Fruit fly (Drosophila melanogaster) whole organism, embryonic: ENCODE data around the gene CG13603.

Experiments used
- Abd-B ChIP-seq: fragments of 200-800 bp; sonication (Bioruptor generic); optimal IDR thresholded peaks from 2 replicates; lab custom pipeline; 2018; ENCODE audit warnings: missing biosample characterization, mild to moderate bottlenecking, missing genetic modification characterization, moderate library complexity
- B-H1 ChIP-seq: fragments of 200-800 bp; sonication (Bioruptor generic); IDR thresholded peaks from 3 replicates; pipeline ENCODE4 v1.3.6; 2022; ENCODE audit warnings: missing biosample characterization, missing genetic modification characterization
- Blimp-1 ChIP-seq: fragments of 200-800 bp; sonication (Bioruptor generic); optimal IDR thresholded peaks from 3 replicates; lab custom pipeline; 2018; ENCODE audit warnings: missing biosample characterization, missing genetic modification characterization, mild to moderate bottlenecking, moderate library complexity, missing genetic modification reagents
- CG10147 ChIP-seq: fragments of 200-800 bp; sonication (Bioruptor generic); optimal IDR thresholded peaks from 2 replicates; lab custom pipeline; 2019; ENCODE audit warnings: missing biosample characterization, mild to moderate bottlenecking, missing genetic modification characterization, moderate library complexity
- CG10431 ChIP-seq: fragments of 200-800 bp; sonication (Bioruptor generic); optimal IDR thresholded peaks from 3 replicates; lab custom pipeline; 2018; ENCODE audit warnings: missing biosample characterization, mild to moderate bottlenecking, missing genetic modification characterization
- CG12391 ChIP-seq: fragments of 200-800 bp; sonication (Bioruptor generic); optimal IDR thresholded peaks from 3 replicates; lab custom pipeline; 2018; ENCODE audit warnings: missing biosample characterization, mild to moderate bottlenecking, missing genetic modification characterization, moderate library complexity
- CG12942 ChIP-seq: fragments of 200-800 bp; sonication (Bioruptor generic); optimal IDR thresholded peaks from 3 replicates; lab custom pipeline; 2016; ENCODE audit warnings: missing biosample characterization, missing genetic modification characterization
- CG13424 ChIP-seq: fragments of 200-800 bp; sonication (Bioruptor generic); optimal IDR thresholded peaks from 2 replicates; lab custom pipeline; 2019; ENCODE audit warnings: missing biosample characterization, mild to moderate bottlenecking, missing genetic modification characterization, moderate library complexity
- CG14965 ChIP-seq: fragments of 200-800 bp; sonication (Bioruptor generic); optimal IDR thresholded peaks from 2 replicates; lab custom pipeline; 2016; ENCODE audit warnings: missing biosample characterization, missing genetic modification characterization, borderline replicate concordance
- CG15269 ChIP-seq: fragments of 200-800 bp; sonication (Bioruptor generic); optimal IDR thresholded peaks from 2 replicates; lab custom pipeline; 2018; ENCODE audit warnings: missing biosample characterization, mild to moderate bottlenecking, missing genetic modification characterization, moderate library complexity
- CG16863 ChIP-seq: fragments of 200-800 bp; sonication (Bioruptor generic); optimal IDR thresholded peaks from 3 replicates; lab custom pipeline; 2016; ENCODE audit warnings: missing biosample characterization, missing genetic modification characterization
- CG2889 ChIP-seq: fragments of 200-800 bp; sonication (Bioruptor generic); IDR thresholded peaks from 3 replicates; pipeline ENCODE4 v1.3.6; 2022; ENCODE audit warnings: missing biosample characterization, missing genetic modification characterization
- CG31441 ChIP-seq: fragments of 200-800 bp; sonication (Bioruptor generic); IDR thresholded peaks from 2 replicates; pipeline ENCODE4 v1.3.6; 2022; ENCODE audit warnings: missing biosample characterization, missing genetic modification characterization
- CG4707 ChIP-seq: fragments of 200-800 bp; sonication (Bioruptor generic); optimal IDR thresholded peaks from 2 replicates; lab custom pipeline; 2018; ENCODE audit warnings: missing biosample characterization, mild to moderate bottlenecking, missing genetic modification characterization, moderate library complexity
- CG7839 ChIP-seq: fragments of 200-800 bp; sonication (Bioruptor generic); optimal IDR thresholded peaks from 3 replicates; lab custom pipeline; 2018; ENCODE audit warnings: missing biosample characterization, mild to moderate bottlenecking, missing genetic modification characterization, moderate library complexity
- CG7987 ChIP-seq: fragments of 200-800 bp; sonication (Bioruptor generic); optimal IDR thresholded peaks from 2 replicates; lab custom pipeline; 2018; ENCODE audit warnings: missing biosample characterization, mild to moderate bottlenecking, missing genetic modification characterization, moderate library complexity
- CG8281 ChIP-seq: fragments of 200-800 bp; sonication (Bioruptor generic); optimal IDR thresholded peaks from 2 replicates; lab custom pipeline; 2018; ENCODE audit warnings: missing biosample characterization, mild to moderate bottlenecking, missing genetic modification characterization, moderate library complexity
- Deaf1 ChIP-seq: fragments of 200-800 bp; optimal IDR thresholded peaks from 3 replicates; lab custom pipeline; 2019; ENCODE audit warnings: missing biosample characterization, mild to moderate bottlenecking, missing genetic modification characterization, moderate library complexity
- Dfd ChIP-seq, 2 experiments: fragments of >200 bp; optimal IDR thresholded peaks; 2 replicates each; lab custom pipeline; 2017; ENCODE audit warnings: missing biosample characterization in 2 of 2, missing genetic modification characterization in 2 of 2
- Doc3 ChIP-seq: fragments of 200-800 bp; sonication (Bioruptor generic); IDR thresholded peaks from 3 replicates; pipeline ENCODE4 v1.3.6; 2022; ENCODE audit warnings: missing biosample characterization, missing genetic modification characterization; ENCODE audit not compliant: partially characterized antibody
- Dp ChIP-seq: fragments of 200-800 bp; sonication (Bioruptor generic); optimal IDR thresholded peaks from 2 replicates; lab custom pipeline; 2018; ENCODE audit warnings: missing biosample characterization, mild to moderate bottlenecking, missing genetic modification characterization, moderate library complexity
- Elba2 ChIP-seq: fragments of 200-800 bp; sonication (Bioruptor generic); optimal IDR thresholded peaks from 3 replicates; lab custom pipeline; 2016; ENCODE audit warnings: missing biosample characterization, missing genetic modification characterization
- H2.0 ChIP-seq: fragments of 200-800 bp; sonication (Bioruptor generic); IDR thresholded peaks from 2 replicates; pipeline ENCODE4 v1.3.6; 2022; ENCODE audit warnings: missing biosample characterization, missing genetic modification characterization
- HLH3B ChIP-seq: fragments of 200-800 bp; sonication (Bioruptor generic); IDR thresholded peaks from 2 replicates; pipeline ENCODE4 v1.3.6; 2022; ENCODE audit warnings: missing biosample characterization, missing genetic modification characterization
- HLH4C ChIP-seq: fragments of 200-800 bp; sonication (Bioruptor generic); IDR thresholded peaks from 3 replicates; pipeline ENCODE4 v1.3.6; 2022; ENCODE audit warnings: missing biosample characterization, missing genetic modification characterization; ENCODE audit not compliant: partially characterized antibody
- Hr51 ChIP-seq, 2 experiments: fragments of 200-800 bp; sonication (Bioruptor generic); optimal IDR thresholded peaks; 2 replicates in 1 of 2; 3 replicates in 1 of 2; lab custom pipeline; 2016 to 2018; ENCODE audit warnings: missing biosample characterization in 2 of 2, missing genetic modification characterization in 2 of 2, mild to moderate bottlenecking in 1 of 2, moderate library complexity in 1 of 2
- Opbp ChIP-seq: fragments of 200-800 bp; sonication (Bioruptor generic); IDR thresholded peaks from 3 replicates; pipeline ENCODE4 v1.3.6; 2022; ENCODE audit warnings: missing biosample characterization, missing genetic modification characterization; ENCODE audit not compliant: partially characterized antibody
- Rfx ChIP-seq: fragments of 200-800 bp; sonication (Bioruptor generic); IDR thresholded peaks from 2 replicates; pipeline ENCODE4 v1.3.6; 2022; ENCODE audit warnings: missing biosample characterization, missing genetic modification characterization
- Stat92E ChIP-seq, 3 experiments: fragments of >200 bp in 2 of 3; fragments of 200-800 bp in 1 of 3; sonication (Bioruptor generic) in 1 of 3; optimal IDR thresholded peaks; 2 replicates each; lab custom pipeline; 2017 to 2019; ENCODE audit warnings: missing biosample characterization in 3 of 3, missing genetic modification characterization in 3 of 3, mild to moderate bottlenecking in 1 of 3, moderate library complexity in 1 of 3
- amos ChIP-seq: fragments of 200-800 bp; sonication (Bioruptor generic); IDR thresholded peaks from 2 replicates; pipeline ENCODE4 v1.3.6; 2022; ENCODE audit warnings: missing biosample characterization, missing genetic modification characterization; ENCODE audit not compliant: partially characterized antibody
- bbx ChIP-seq: fragments of 200-800 bp; sonication (Bioruptor generic); IDR thresholded peaks from 2 replicates; pipeline ENCODE4 v1.3.6; 2022; ENCODE audit warnings: missing biosample characterization, missing genetic modification characterization; ENCODE audit not compliant: partially characterized antibody
- crc ChIP-seq: fragments of 200-800 bp; sonication (Bioruptor generic); optimal IDR thresholded peaks from 2 replicates; lab custom pipeline; 2016; ENCODE audit warnings: missing biosample characterization, missing genetic modification characterization
- crol ChIP-seq: fragments of 200-800 bp; sonication (Bioruptor generic); IDR thresholded peaks from 2 replicates; pipeline ENCODE4 v1.3.6; 2022; ENCODE audit warnings: missing biosample characterization, missing genetic modification characterization
- crp ChIP-seq, 2 experiments: fragments of 200-800 bp; sonication (Bioruptor generic); optimal IDR thresholded peaks; 2 replicates in 1 of 2; 3 replicates in 1 of 2; lab custom pipeline; 2017; ENCODE audit warnings: missing biosample characterization in 2 of 2, missing genetic modification characterization in 2 of 2, mild to moderate bottlenecking in 1 of 2, moderate library complexity in 1 of 2
- ewg ChIP-seq: fragments of 200-800 bp; sonication (Bioruptor generic); optimal IDR thresholded peaks from 3 replicates; lab custom pipeline; 2017; ENCODE audit warnings: mild to moderate bottlenecking, missing biosample characterization, missing genetic modification reagents, missing genetic modification characterization
- ftz-f1 ChIP-seq: fragments of 200-800 bp; sonication (Bioruptor generic); optimal IDR thresholded peaks from 2 replicates; lab custom pipeline; 2016; ENCODE audit warnings: missing biosample characterization, missing genetic modification characterization
- h ChIP-seq: fragments of >200 bp; optimal IDR thresholded peaks from 2 replicates; lab custom pipeline; 2017
- her ChIP-seq: fragments of 200-800 bp; sonication (Bioruptor generic); optimal IDR thresholded peaks from 2 replicates; lab custom pipeline; 2016; ENCODE audit warnings: missing biosample characterization, missing genetic modification characterization
- lilli ChIP-seq: fragments of 200-800 bp; sonication (Bioruptor generic); optimal IDR thresholded peaks from 3 replicates; lab custom pipeline; 2016; ENCODE audit warnings: missing biosample characterization, missing genetic modification characterization
- mam ChIP-seq: fragments of 200-800 bp; sonication (Bioruptor generic); optimal IDR thresholded peaks from 3 replicates; lab custom pipeline; 2016; ENCODE audit warnings: missing biosample characterization, missing genetic modification characterization
- pzg ChIP-seq: fragments of 200-800 bp; sonication (Bioruptor generic); optimal IDR thresholded peaks from 3 replicates; lab custom pipeline; 2018; ENCODE audit warnings: missing biosample characterization, mild to moderate bottlenecking, missing genetic modification characterization, moderate library complexity
- ranshi ChIP-seq: fragments of 200-800 bp; sonication (Bioruptor generic); IDR thresholded peaks from 2 replicates; pipeline ENCODE4 v1.3.6; 2022; ENCODE audit warnings: missing biosample characterization, missing genetic modification characterization
- scrt ChIP-seq: fragments of 200-800 bp; sonication (Bioruptor generic); optimal IDR thresholded peaks from 2 replicates; lab custom pipeline; 2018; ENCODE audit warnings: missing biosample characterization, mild to moderate bottlenecking, missing genetic modification characterization, moderate library complexity
- sd ChIP-seq: fragments of 200-800 bp; sonication (Bioruptor generic); optimal IDR thresholded peaks from 3 replicates; lab custom pipeline; 2018; ENCODE audit warnings: missing biosample characterization, mild to moderate bottlenecking, missing genetic modification characterization, moderate library complexity
- vnd ChIP-seq: fragments of 200-800 bp; sonication (Bioruptor generic); IDR thresholded peaks from 3 replicates; pipeline ENCODE4 v1.3.6; 2022; ENCODE audit warnings: missing biosample characterization, missing genetic modification characterization; ENCODE audit not compliant: partially characterized antibody
- vvl ChIP-seq: fragments of 200-800 bp; sonication (Bioruptor generic); IDR thresholded peaks from 2 replicates; pipeline ENCODE4 v1.3.6; 2022; ENCODE audit warnings: missing biosample characterization, missing genetic modification characterization
- wdn ChIP-seq: fragments of 200-800 bp; sonication (Bioruptor generic); IDR thresholded peaks from 2 replicates; pipeline ENCODE4 v1.3.6; 2022; ENCODE audit warnings: missing biosample characterization, missing genetic modification characterization
- zen2 ChIP-seq: fragments of 200-800 bp; sonication (Bioruptor generic); IDR thresholded peaks from 3 replicates; pipeline ENCODE4 v1.3.6; 2022; ENCODE audit warnings: missing biosample characterization, missing genetic modification characterization; ENCODE audit not compliant: partially characterized antibody
- zf30C ChIP-seq: fragments of 200-800 bp; sonication (Bioruptor generic); optimal IDR thresholded peaks from 3 replicates; lab custom pipeline; 2018; ENCODE audit warnings: missing biosample characterization, mild to moderate bottlenecking, missing genetic modification characterization

CG13603 gene

DNA sequence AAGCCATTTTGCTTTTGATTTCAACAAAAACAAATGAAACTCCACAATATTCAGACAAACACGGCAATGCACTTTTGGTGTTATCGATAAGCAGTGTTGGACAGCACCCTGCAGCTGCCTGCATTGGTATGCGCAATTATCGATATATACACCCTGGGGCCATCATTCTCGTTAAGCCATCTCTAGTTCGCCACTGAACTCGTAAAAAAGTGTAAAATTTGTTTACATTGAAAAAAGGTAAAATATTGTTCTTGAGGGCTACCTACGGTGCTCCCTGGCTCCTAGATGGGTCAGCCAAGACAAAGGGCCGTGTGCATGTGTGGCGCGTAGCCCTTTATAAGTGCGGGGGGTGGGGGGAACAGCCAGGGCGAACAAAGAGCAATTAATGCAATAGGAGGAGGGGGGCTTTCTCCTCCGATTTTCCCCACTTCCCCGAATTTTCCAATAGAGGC, at the start of gene CG13603, which contains the start of gene CG5902 (continued):
- TF ChIP-seq zf30C = no peak
- peak; percentile 39 for TF ChIP-seq CG12391 (tag; lab: Kevin White, UChicago)
- TF ChIP-seq CG16863 (GFP tag; lab: Kevin White, UChicago) = peak; percentile 41
- TF ChIP-seq Dfd (GFP tag; optimal IDR thresholded peaks at IDR 0.05; lab: Kevin White, UChicago) = no peak
- TF ChIP-seq ftz-f1 (GFP tag; lab: Kevin White, UChicago) = peak; percentile 55
- TF ChIP-seq wdn (GFP tag; lab: Robert Waterston, UW) = no peak
- TF ChIP-seq Doc3 (GFP tag; lab: Robert Waterston, UW) = peak; percentile 66
- TF ChIP-seq h (lab: Kevin White, UChicago) = no peak
- TF ChIP-seq B-H1 = no peak
- peak; percentile 61 for TF ChIP-seq Abd-B (GFP tag; lab: Kevin White, UChicago)
- TF ChIP-seq CG7987 (GFP tag; lab: Kevin White, UChicago) = peak; percentile 34
- no peak; the same call in 1 of the 2 replicates for TF ChIP-seq CG31441
- peak; percentile 69 for TF ChIP-seq lilli (GFP tag; lab: Kevin White, UChicago)
- TF ChIP-seq CG15269 = no peak
- no peak for TF ChIP-seq Deaf1 (tag; lab: Kevin White, UChicago)
- TF ChIP-seq CG14965 (GFP tag; lab: Kevin White, UChicago) = no peak
- peak in 1 of 2 experiments; percentile 50 for TF ChIP-seq Hr51 (GFP tag; optimal IDR thresholded peaks at IDR 0.05; lab: Kevin White, UChicago)
- peak; percentile 66 for TF ChIP-seq her (GFP tag; lab: Kevin White, UChicago)
- TF ChIP-seq HLH3B (GFP tag; lab: Robert Waterston, UW) = peak; percentile 48; the same call in 1 of the 2 replicates
- peak; percentile 39 for TF ChIP-seq CG12942 (GFP tag; lab: Kevin White, UChicago)
- no peak for TF ChIP-seq CG10147 (GFP tag; lab: Kevin White, UChicago)
- TF ChIP-seq amos (GFP tag; lab: Robert Waterston, UW) = peak; percentile 85
- TF ChIP-seq Stat92E (GFP tag; optimal IDR thresholded peaks at IDR 0.05; lab: Kevin White, UChicago) = peak in 1 of 3 experiments; percentile 47
- TF ChIP-seq CG10431 = no peak
- peak; percentile 74 for TF ChIP-seq mam
- TF ChIP-seq zen2 (GFP tag; lab: Robert Waterston, UW) = peak; percentile 77
- TF ChIP-seq CG13424 = no peak
- TF ChIP-seq crc = no peak
- TF ChIP-seq CG2889 (GFP tag; lab: Robert Waterston, UW) = no peak
- no peak for TF ChIP-seq CG8281 (tag; lab: Kevin White, UChicago)
- TF ChIP-seq sd (tag; lab: Kevin White, UChicago) = peak; percentile 100
- peak; percentile 81 for TF ChIP-seq Rfx
- TF ChIP-seq vnd (GFP tag; lab: Robert Waterston, UW) = peak; percentile 72
- no peak for TF ChIP-seq Blimp-1 (GFP tag; lab: Kevin White, UChicago)
- no peak for TF ChIP-seq scrt (GFP tag; lab: Kevin White, UChicago)
- TF ChIP-seq HLH4C (GFP tag; lab: Robert Waterston, UW) = peak; percentile 82
- peak; percentile 88 for TF ChIP-seq bbx (GFP tag; lab: Robert Waterston, UW)
- TF ChIP-seq crol (GFP tag; lab: Robert Waterston, UW) = peak; percentile 97
- TF ChIP-seq CG7839 = no peak
- peak; percentile 11; the same call in 1 of the 2 replicates for TF ChIP-seq H2.0 (GFP tag; lab: Robert Waterston, UW)
- peak; percentile 53 for TF ChIP-seq Elba2 (GFP tag; lab: Kevin White, UChicago)
- TF ChIP-seq CG4707 (GFP tag; lab: Kevin White, UChicago) = no peak
- TF ChIP-seq vvl (GFP tag; lab: Robert Waterston, UW) = peak; percentile 65; the same call in 1 of the 2 replicates
- TF ChIP-seq pzg = peak; percentile 86
- TF ChIP-seq Dp = peak; percentile 24
- TF ChIP-seq ranshi (GFP tag; lab: Robert Waterston, UW) = 0 out of 2 replicates have a peak, but pooled peaks have one; percentile 6
- TF ChIP-seq Opbp (GFP tag; lab: Robert Waterston, UW) = peak; percentile 88
- peak; percentile 63 for TF ChIP-seq ewg (GFP tag; lab: Kevin White, UChicago)
- peak in 1 of 2 experiments; percentile 8 for TF ChIP-seq crp (GFP tag; optimal IDR thresholded peaks at IDR 0.05; lab: Kevin White, UChicago)
